Worm (Caenorhabditis elegans) whole organism, early embryonic: ENCODE measurements around the gene Y39A3B.1.

Experiments used
- B0310.2 ChIP-seq: sonication (generic microtip); optimal IDR thresholded peaks from 2 replicates; lab custom pipeline; 2016; ENCODE audit warnings: mild to moderate bottlenecking, missing genetic modification characterization, missing compliant biosample characterization
- F13C5.2 ChIP-seq: sonication (generic microtip); optimal IDR thresholded peaks from 2 replicates; lab custom pipeline; 2017; ENCODE audit warnings: mild to moderate bottlenecking, missing genetic modification characterization, inconsistent platforms, missing compliant biosample characterization
- aly-1 ChIP-seq: sonication (generic microtip); optimal IDR thresholded peaks from 2 replicates; lab custom pipeline; 2016; ENCODE audit warnings: missing genetic modification characterization, missing compliant biosample characterization
- ama-1 ChIP-seq: fragments of 150-350 bp; optimal IDR thresholded peaks from 2 replicates; lab custom pipeline; 2014
- ceh-13 ChIP-seq: fragments of 200-800 bp; sonication (Bioruptor generic); optimal IDR thresholded peaks from 2 replicates; lab custom pipeline; 2018; ENCODE audit warnings: mild to moderate bottlenecking, missing genetic modification characterization, missing compliant biosample characterization
- ceh-36 ChIP-seq: sonication (generic microtip); optimal IDR thresholded peaks from 2 replicates; lab custom pipeline; 2016; ENCODE audit warnings: missing genetic modification characterization, inconsistent platforms, missing compliant biosample characterization
- ets-7 ChIP-seq: sonication (generic microtip); optimal IDR thresholded peaks from 2 replicates; lab custom pipeline; 2016; ENCODE audit warnings: missing genotype, missing genetic modification characterization, missing compliant biosample characterization
- flt-1 ChIP-seq: fragments of 200-800 bp; sonication (Bioruptor generic); IDR thresholded peaks from 2 replicates; pipeline ENCODE4 v1.3.6; 2022; ENCODE audit warnings: missing genetic modification characterization, missing compliant biosample characterization
- hmbx-1 ChIP-seq: sonication (generic microtip); optimal IDR thresholded peaks from 2 replicates; lab custom pipeline; 2016; ENCODE audit warnings: mild to moderate bottlenecking, missing genetic modification characterization, missing compliant biosample characterization
- hmg-4 ChIP-seq: fragments of 200-800 bp; sonication (Bioruptor generic); optimal IDR thresholded peaks from 2 replicates; lab custom pipeline; 2018; ENCODE audit warnings: mild to moderate bottlenecking, missing genetic modification characterization, missing compliant biosample characterization
- hnd-1 ChIP-seq: sonication (generic microtip); optimal IDR thresholded peaks from 2 replicates; lab custom pipeline; 2016; ENCODE audit warnings: missing genetic modification characterization, missing compliant biosample characterization
- pes-1 ChIP-seq: fragments of 200-800 bp; sonication (Bioruptor generic); IDR thresholded peaks from 2 replicates; pipeline ENCODE4 v1.3.6; 2022; ENCODE audit warnings: missing genetic modification reagents, missing genetic modification characterization, missing compliant biosample characterization
- scrt-1 ChIP-seq: fragments of 200-800 bp; sonication (Bioruptor generic); IDR thresholded peaks from 2 replicates; pipeline ENCODE4 v1.3.6; 2022; ENCODE audit warnings: missing genetic modification characterization, missing compliant biosample characterization
- sea-1 ChIP-seq: fragments of 200-800 bp; sonication (Bioruptor generic); conservative IDR thresholded peaks from 2 replicates; pipeline ENCODE4 v1.3.6; 2022; ENCODE audit warnings: missing genetic modification characterization, missing compliant biosample characterization
- tbx-11 ChIP-seq: fragments of 200-800 bp; sonication (Bioruptor generic); IDR thresholded peaks from 2 replicates; pipeline ENCODE4 v1.3.6; 2022; ENCODE audit warnings: missing genetic modification characterization, missing compliant biosample characterization
- tbx-37 ChIP-seq: fragments of 200-800 bp; sonication (Bioruptor generic); conservative IDR thresholded peaks from 2 replicates; pipeline ENCODE4 v1.3.6; 2022; ENCODE audit warnings: missing genetic modification reagents, missing genetic modification characterization, missing compliant biosample characterization
- tra-4 ChIP-seq: sonication (generic microtip); optimal IDR thresholded peaks from 2 replicates; lab custom pipeline; 2017; ENCODE audit warnings: missing genetic modification characterization, missing compliant biosample characterization

The Y39A3B.1 gene

ce11 chrIII:2015494-2015893 is 9.7 kb downstream of the Y39A3B.1 start:
- no peak for TF ChIP-seq ceh-13 (GFP tag; lab: Kevin White, UChicago)
- no peak for TF ChIP-seq tbx-37 (GFP tag; lab: Robert Waterston, UW)
- TF ChIP-seq tra-4 (tag; lab: Kevin White, UChicago), result no peak
- no peak for TF ChIP-seq ceh-36 (tag; lab: Kevin White, UChicago)
- TF ChIP-seq tbx-11, result no peak
- no peak for TF ChIP-seq pes-1
- TF ChIP-seq hmg-4 (GFP tag; lab: Kevin White, UChicago), result no peak
- TF ChIP-seq B0310.2, result no peak
- TF ChIP-seq sea-1 (GFP tag; lab: Robert Waterston, UW), result no peak

ce11 chrIII:2021495-2021894 is 15.7 kb downstream of the Y39A3B.1 start, which contains the start of gene ckr-2:
TSS of gene ckr-2 (minus strand) at chrIII:2021595.
- TF ChIP-seq scrt-1 (no peak), tbx-11 (no peak), hmg-4 (GFP tag; lab: Kevin White, UChicago) (no peak), ets-7 (tag; lab: Kevin White, UChicago) (no peak), flt-1 (no peak), ama-1 (no peak), ceh-13 (GFP tag; lab: Kevin White, UChicago) (no peak), tra-4 (tag; lab: Kevin White, UChicago) (no peak), ceh-36 (tag; lab: Kevin White, UChicago) (no peak), tbx-37 (GFP tag; lab: Robert Waterston, UW) (no peak)

- peak; percentile 56 for TF ChIP-seq ceh-36 (tag; lab: Kevin White, UChicago)
These were observed 17.6 kb downstream of the Y39A3B.1 start for ce11 chrIII:2023435-2023834.

- TF ChIP-seq aly-1, result no peak
- TF ChIP-seq B0310.2, result no peak
- TF ChIP-seq F13C5.2 (tag; lab: Kevin White, UChicago), result no peak
- TF ChIP-seq ceh-36 (tag; lab: Kevin White, UChicago), result no peak
- no peak for TF ChIP-seq hmbx-1 (tag; lab: Kevin White, UChicago)
- TF ChIP-seq hmg-4 (GFP tag; lab: Kevin White, UChicago), result no peak
- TF ChIP-seq ceh-13 (GFP tag; lab: Kevin White, UChicago), result no peak
- no peak for TF ChIP-seq hnd-1 (tag; lab: Kevin White, UChicago)
- no peak for TF ChIP-seq tra-4 (tag; lab: Kevin White, UChicago)
- TF ChIP-seq ama-1, result no peak
- TF ChIP-seq scrt-1, result no peak
- TF ChIP-seq flt-1, result no peak
- no peak for TF ChIP-seq tbx-37 (GFP tag; lab: Robert Waterston, UW)
- no peak for TF ChIP-seq pes-1
- TF ChIP-seq tbx-11, result no peak
- TF ChIP-seq sea-1 (GFP tag; lab: Robert Waterston, UW), result no peak
- TF ChIP-seq ets-7 (tag; lab: Kevin White, UChicago), result no peak
These were observed 21.7 kb downstream of the Y39A3B.1 start for ce11 chrIII:2027517-2027916.

ce11 chrIII:2030776-2031565 is 25.1 kb downstream of the Y39A3B.1 start:
- TF ChIP-seq tbx-37 (GFP tag; lab: Robert Waterston, UW) (peak; percentile 25; the same call in 1 of the 2 replicates), pes-1 (peak; percentile 51; the same call in 1 of the 2 replicates), sea-1 (GFP tag; lab: Robert Waterston, UW) (no peak), ceh-13 (GFP tag; lab: Kevin White, UChicago) (no peak), scrt-1 (0 out of 2 replicates have a peak, but pooled peaks have one; percentile 28), tbx-11 (no peak)

- TF ChIP-seq hmbx-1 (tag; lab: Kevin White, UChicago) (no peak), ceh-13 (GFP tag; lab: Kevin White, UChicago) (no peak), tbx-37 (GFP tag; lab: Robert Waterston, UW) (no peak)
These were observed 25.9 kb downstream of the Y39A3B.1 start for ce11 chrIII:2031746-2032145.

ce11 chrIII:2032327-2033093 is 26.7 kb downstream of the Y39A3B.1 start:
- TF ChIP-seq flt-1 (peak; percentile 44; the same call in 1 of the 2 replicates), ceh-36 (tag; lab: Kevin White, UChicago) (no peak), B0310.2 (no peak), aly-1 (no peak), tbx-37 (GFP tag; lab: Robert Waterston, UW) (0 out of 2 replicates have a peak, but pooled peaks have one; percentile 23), tbx-11 (peak; percentile 46; the same call in 1 of the 2 replicates), sea-1 (GFP tag; lab: Robert Waterston, UW) (no peak; the same call in 1 of the 2 replicates), hmbx-1 (tag; lab: Kevin White, UChicago) (no peak), scrt-1 (peak; percentile 62; the same call in 1 of the 2 replicates), pes-1 (peak; percentile 66), tra-4 (tag; lab: Kevin White, UChicago) (no peak), ets-7 (tag; lab: Kevin White, UChicago) (no peak), F13C5.2 (tag; lab: Kevin White, UChicago) (no peak), ceh-13 (GFP tag; lab: Kevin White, UChicago) (no peak), ama-1 (no peak)
